Worm (Caenorhabditis elegans): Measurements from ENCODE around the gene prp-39.

- no peak for TF ChIP-seq B0261.1 (tag; optimal IDR thresholded peaks at IDR 0.05)
- no peak for TF ChIP-seq mel-28 (tag; optimal IDR thresholded peaks at IDR 0.05; ENCODE audit: borderline replicate concordance)
- no peak for TF ChIP-seq pha-4 (tag; optimal IDR thresholded peaks at IDR 0.05)
- no peak for TF ChIP-seq F49E8.2 (tag; optimal IDR thresholded peaks at IDR 0.05; ENCODE audit: insufficient read depth)
- TF ChIP-seq D2030.7 (GFP tag; IDR thresholded peaks at IDR 0.05): no peak
- no peak for TF ChIP-seq nhr-179 (tag; optimal IDR thresholded peaks at IDR 0.05)
- TF ChIP-seq unc-62 (GFP tag; optimal IDR thresholded peaks at IDR 0.05): no peak
- no peak for TF ChIP-seq akir-1 (GFP tag; optimal IDR thresholded peaks at IDR 0.05)
- no peak for TF ChIP-seq lir-1 (GFP tag; conservative IDR thresholded peaks at IDR 0.05)
- no peak for TF ChIP-seq snpc-4 (GFP tag; optimal IDR thresholded peaks at IDR 0.05)
- TF ChIP-seq snpc-4 (tag; optimal IDR thresholded peaks at IDR 0.05): no peak
- TF ChIP-seq nhr-90 (tag; optimal IDR thresholded peaks at IDR 0.05): no peak
- no peak for TF ChIP-seq ama-1 (optimal IDR thresholded peaks at IDR 0.05)
- no peak for TF ChIP-seq ama-1 (GFP tag; optimal IDR thresholded peaks at IDR 0.05)
- TF ChIP-seq ZK185.1 (tag; optimal IDR thresholded peaks at IDR 0.05; ENCODE audit: poor library complexity, severe bottlenecking): no peak
These were observed 11.2 kb upstream of the prp-39 start for ce11 chrV:5693595-5693994.
